Fruit fly (Drosophila melanogaster) whole organism, embryonic: ENCODE data around the gene CG13053.
A peak's percentile ranks its signal among the peaks of the same experiment; 100 is the strongest.

Source experiments
- Atf-2 ChIP-seq: fragments of 200-800 bp; sonication (Bioruptor generic); optimal IDR thresholded peaks from 2 replicates; lab custom pipeline; 2016; ENCODE audit warnings: missing biosample characterization, missing genetic modification characterization
- BEAF-32 ChIP-seq: fragments of 200-800 bp; sonication (Bioruptor generic); optimal IDR thresholded peaks from 3 replicates; lab custom pipeline; 2017; ENCODE audit warnings: missing biosample characterization, missing genetic modification characterization, mild to moderate bottlenecking, moderate library complexity, missing genetic modification reagents
- CG10209 ChIP-seq: fragments of 200-800 bp; sonication (Bioruptor generic); optimal IDR thresholded peaks from 3 replicates; lab custom pipeline; 2017; ENCODE audit warnings: missing biosample characterization, mild to moderate bottlenecking, missing genetic modification characterization, missing genetic modification reagents
- CG10979 ChIP-seq: fragments of 200-800 bp; sonication (Bioruptor generic); optimal IDR thresholded peaks from 2 replicates; lab custom pipeline; 2018; ENCODE audit warnings: missing biosample characterization, mild to moderate bottlenecking, missing genetic modification characterization, moderate library complexity
- CG11696 ChIP-seq: fragments of 200-800 bp; sonication (Bioruptor generic); IDR thresholded peaks from 2 replicates; pipeline ENCODE4 v1.3.6; 2022; ENCODE audit warnings: missing biosample characterization, missing genetic modification characterization
- CG12942 ChIP-seq: fragments of 200-800 bp; sonication (Bioruptor generic); optimal IDR thresholded peaks from 3 replicates; lab custom pipeline; 2016; ENCODE audit warnings: missing biosample characterization, missing genetic modification characterization
- CG15269 ChIP-seq: fragments of 200-800 bp; sonication (Bioruptor generic); optimal IDR thresholded peaks from 2 replicates; lab custom pipeline; 2018; ENCODE audit warnings: missing biosample characterization, mild to moderate bottlenecking, missing genetic modification characterization, moderate library complexity
- CG15601 ChIP-seq: fragments of 200-800 bp; sonication (Bioruptor generic); optimal IDR thresholded peaks from 3 replicates; lab custom pipeline; 2019; ENCODE audit warnings: missing biosample characterization, mild to moderate bottlenecking, missing genetic modification characterization, moderate library complexity
- CG1603 ChIP-seq: fragments of 200-800 bp; sonication (Bioruptor generic); optimal IDR thresholded peaks from 2 replicates; lab custom pipeline; 2019; ENCODE audit warnings: missing biosample characterization, mild to moderate bottlenecking, missing genetic modification characterization, moderate library complexity
- CG16863 ChIP-seq: fragments of 200-800 bp; sonication (Bioruptor generic); optimal IDR thresholded peaks from 3 replicates; lab custom pipeline; 2016; ENCODE audit warnings: missing biosample characterization, missing genetic modification characterization
- CG32532 ChIP-seq: fragments of 200-800 bp; sonication (Bioruptor generic); IDR thresholded peaks from 2 replicates; pipeline ENCODE4 v1.3.6; 2022; ENCODE audit warnings: missing biosample characterization, missing genetic modification characterization
- CG5180 ChIP-seq: fragments of 200-800 bp; sonication (Bioruptor generic); optimal IDR thresholded peaks from 3 replicates; lab custom pipeline; 2017; ENCODE audit warnings: missing biosample characterization, missing genetic modification characterization, mild to moderate bottlenecking, moderate library complexity, missing genetic modification reagents
- CG6683 ChIP-seq: fragments of 200-800 bp; sonication (Bioruptor generic); optimal IDR thresholded peaks from 2 replicates; lab custom pipeline; 2017; ENCODE audit warnings: missing biosample characterization, mild to moderate bottlenecking, missing genetic modification characterization, missing genetic modification reagents
- CG6813 ChIP-seq: fragments of 200-800 bp; sonication (Bioruptor generic); optimal IDR thresholded peaks from 2 replicates; lab custom pipeline; 2017; ENCODE audit warnings: missing biosample characterization, missing genetic modification characterization, mild to moderate bottlenecking, moderate library complexity, missing genetic modification reagents
- CG7556 ChIP-seq: fragments of 200-800 bp; sonication (Bioruptor generic); optimal IDR thresholded peaks from 2 replicates; lab custom pipeline; 2017; ENCODE audit warnings: missing biosample characterization, mild to moderate bottlenecking, missing genetic modification characterization
- Dbx ChIP-seq: fragments of 200-800 bp; sonication (Bioruptor generic); IDR thresholded peaks from 3 replicates; pipeline ENCODE4 v1.3.6; 2022; ENCODE audit warnings: missing biosample characterization, missing genetic modification characterization
- Dfd ChIP-seq, 2 experiments: fragments of >200 bp; optimal IDR thresholded peaks; 2 replicates each; lab custom pipeline; 2017; ENCODE audit warnings: missing biosample characterization in 2 of 2, missing genetic modification characterization in 2 of 2
- E2f2 ChIP-seq: fragments of 200-800 bp; sonication (Bioruptor generic); IDR thresholded peaks from 2 replicates; pipeline ENCODE4 v1.3.6; 2022; ENCODE audit warnings: missing biosample characterization, missing genetic modification characterization
- H15 ChIP-seq: fragments of 200-800 bp; sonication (Bioruptor generic); IDR thresholded peaks from 3 replicates; pipeline ENCODE4 v1.3.6; 2022; ENCODE audit warnings: missing biosample characterization, missing genetic modification characterization
- Hmr ChIP-seq: fragments of 200-800 bp; sonication (Bioruptor generic); optimal IDR thresholded peaks from 3 replicates; lab custom pipeline; 2017; ENCODE audit warnings: mild to moderate bottlenecking, missing biosample characterization, missing genetic modification reagents, missing genetic modification characterization
- Hsf ChIP-seq: fragments of 200-800 bp; sonication (Bioruptor generic); optimal IDR thresholded peaks from 3 replicates; lab custom pipeline; 2016; ENCODE audit warnings: missing biosample characterization, missing genetic modification characterization
- MBD-R2 ChIP-seq: fragments of 200-800 bp; sonication (Bioruptor generic); IDR thresholded peaks from 2 replicates; pipeline ENCODE4 v1.3.6; 2022; ENCODE audit warnings: missing biosample characterization, missing genetic modification characterization
- MESR4 ChIP-seq: fragments of 200-800 bp; sonication (Bioruptor generic); optimal IDR thresholded peaks from 2 replicates; lab custom pipeline; 2018; ENCODE audit warnings: missing biosample characterization, mild to moderate bottlenecking, missing genetic modification characterization, moderate library complexity
- Mes4 ChIP-seq: fragments of 200-800 bp; sonication (Bioruptor generic); optimal IDR thresholded peaks from 2 replicates; lab custom pipeline; 2016; ENCODE audit warnings: missing biosample characterization, missing genetic modification characterization
- Sox100B ChIP-seq: fragments of 200-800 bp; sonication (Bioruptor generic); optimal IDR thresholded peaks from 3 replicates; lab custom pipeline; 2018; ENCODE audit warnings: missing biosample characterization, mild to moderate bottlenecking, missing genetic modification characterization
- Usf ChIP-seq: fragments of 200-800 bp; sonication (Bioruptor generic); optimal IDR thresholded peaks from 2 replicates; lab custom pipeline; 2017; ENCODE audit warnings: missing genotype, missing biosample characterization, missing genetic modification characterization
- ap ChIP-seq: fragments of 200-800 bp; sonication (Bioruptor generic); IDR thresholded peaks from 2 replicates; pipeline ENCODE4 v1.3.6; 2022; ENCODE audit warnings: missing biosample characterization, missing genetic modification characterization
- disco-r ChIP-seq: fragments of 200-800 bp; sonication (Bioruptor generic); optimal IDR thresholded peaks from 2 replicates; lab custom pipeline; 2016; ENCODE audit warnings: missing biosample characterization, missing genetic modification characterization
- dpn ChIP-seq, 2 experiments: fragments of 200-800 bp; sonication (Bioruptor generic); optimal IDR thresholded peaks; 3 replicates each; lab custom pipeline; 2016; ENCODE audit warnings: missing biosample characterization in 2 of 2, missing genetic modification characterization in 2 of 2
- ewg ChIP-seq: fragments of 200-800 bp; sonication (Bioruptor generic); optimal IDR thresholded peaks from 3 replicates; lab custom pipeline; 2017; ENCODE audit warnings: mild to moderate bottlenecking, missing biosample characterization, missing genetic modification reagents, missing genetic modification characterization
- ftz-f1 ChIP-seq: fragments of 200-800 bp; sonication (Bioruptor generic); optimal IDR thresholded peaks from 2 replicates; lab custom pipeline; 2016; ENCODE audit warnings: missing biosample characterization, missing genetic modification characterization
- gem ChIP-seq: fragments of 200-800 bp; sonication (Bioruptor generic); optimal IDR thresholded peaks from 2 replicates; lab custom pipeline; 2019; ENCODE audit warnings: missing biosample characterization, mild to moderate bottlenecking, missing genetic modification characterization, moderate library complexity
- gsb-n ChIP-seq: fragments of 200-800 bp; sonication (Bioruptor generic); optimal IDR thresholded peaks from 3 replicates; lab custom pipeline; 2018; ENCODE audit warnings: missing biosample characterization, mild to moderate bottlenecking, missing genetic modification characterization
- gt ChIP-seq: fragments of 200-800 bp; sonication (Bioruptor generic); IDR thresholded peaks from 2 replicates; pipeline ENCODE4 v1.3.6; 2022; ENCODE audit warnings: missing biosample characterization, missing genetic modification characterization
- h ChIP-seq: fragments of >200 bp; optimal IDR thresholded peaks from 2 replicates; lab custom pipeline; 2017
- ken ChIP-seq: fragments of 200-800 bp; sonication (Bioruptor generic); IDR thresholded peaks from 3 replicates; pipeline ENCODE4 v1.3.6; 2022; ENCODE audit warnings: missing biosample characterization, missing genetic modification characterization
- klu ChIP-seq: fragments of 200-800 bp; sonication (Bioruptor generic); IDR thresholded peaks from 2 replicates; pipeline ENCODE4 v1.3.6; 2022; ENCODE audit warnings: missing biosample characterization, missing genetic modification characterization
- lab ChIP-seq: fragments of 200-800 bp; sonication (Bioruptor generic); optimal IDR thresholded peaks from 3 replicates; lab custom pipeline; 2017; ENCODE audit warnings: missing biosample characterization, missing genetic modification characterization, mild to moderate bottlenecking, moderate library complexity, missing genetic modification reagents
- nerfin-2 ChIP-seq: fragments of 200-800 bp; sonication (Bioruptor generic); IDR thresholded peaks from 2 replicates; pipeline ENCODE4 v1.3.6; 2022; ENCODE audit warnings: missing biosample characterization, missing genetic modification characterization; ENCODE audit not compliant: partially characterized antibody
- nom ChIP-seq: fragments of 200-800 bp; sonication (Bioruptor generic); optimal IDR thresholded peaks from 2 replicates; lab custom pipeline; 2017; ENCODE audit warnings: missing biosample characterization, missing genetic modification characterization, mild to moderate bottlenecking, moderate library complexity, missing genetic modification reagents
- oc ChIP-seq: fragments of 200-800 bp; sonication (Bioruptor generic); optimal IDR thresholded peaks from 2 replicates; lab custom pipeline; 2018; ENCODE audit warnings: missing biosample characterization, mild to moderate bottlenecking, missing genetic modification characterization, moderate library complexity
- otp ChIP-seq: fragments of 200-800 bp; sonication (Bioruptor generic); IDR thresholded peaks from 3 replicates; pipeline ENCODE4, ENCODE4 v1.3.6; 2022; ENCODE audit warnings: missing biosample characterization, missing genetic modification characterization
- repo ChIP-seq: fragments of 200-800 bp; sonication (Bioruptor generic); optimal IDR thresholded peaks from 2 replicates; lab custom pipeline; 2016; ENCODE audit warnings: missing biosample characterization, missing genetic modification characterization
- scrt ChIP-seq: fragments of 200-800 bp; sonication (Bioruptor generic); optimal IDR thresholded peaks from 2 replicates; lab custom pipeline; 2018; ENCODE audit warnings: missing biosample characterization, mild to moderate bottlenecking, missing genetic modification characterization, moderate library complexity
- sd ChIP-seq: fragments of 200-800 bp; sonication (Bioruptor generic); optimal IDR thresholded peaks from 3 replicates; lab custom pipeline; 2018; ENCODE audit warnings: missing biosample characterization, mild to moderate bottlenecking, missing genetic modification characterization, moderate library complexity
- ssp ChIP-seq: fragments of 200-800 bp; sonication (Bioruptor generic); IDR thresholded peaks from 2 replicates; pipeline ENCODE4 v1.3.6; 2022; ENCODE audit warnings: missing biosample characterization, missing genetic modification characterization
- tap ChIP-seq: fragments of 200-800 bp; optimal IDR thresholded peaks from 3 replicates; lab custom pipeline; 2019; ENCODE audit warnings: missing biosample characterization, mild to moderate bottlenecking, missing genetic modification characterization, moderate library complexity
- tin ChIP-seq: fragments of 200-800 bp; sonication (Bioruptor generic); optimal IDR thresholded peaks from 3 replicates; lab custom pipeline; 2016; ENCODE audit warnings: missing biosample characterization, missing genetic modification characterization
- unpg ChIP-seq: fragments of 200-800 bp; sonication (Bioruptor generic); optimal IDR thresholded peaks from 3 replicates; lab custom pipeline; 2018; ENCODE audit warnings: missing biosample characterization, mild to moderate bottlenecking, missing genetic modification characterization, moderate library complexity
- zen2 ChIP-seq: fragments of 200-800 bp; sonication (Bioruptor generic); IDR thresholded peaks from 3 replicates; pipeline ENCODE4 v1.3.6; 2022; ENCODE audit warnings: missing biosample characterization, missing genetic modification characterization; ENCODE audit not compliant: partially characterized antibody

CG13053 gene

DNA sequence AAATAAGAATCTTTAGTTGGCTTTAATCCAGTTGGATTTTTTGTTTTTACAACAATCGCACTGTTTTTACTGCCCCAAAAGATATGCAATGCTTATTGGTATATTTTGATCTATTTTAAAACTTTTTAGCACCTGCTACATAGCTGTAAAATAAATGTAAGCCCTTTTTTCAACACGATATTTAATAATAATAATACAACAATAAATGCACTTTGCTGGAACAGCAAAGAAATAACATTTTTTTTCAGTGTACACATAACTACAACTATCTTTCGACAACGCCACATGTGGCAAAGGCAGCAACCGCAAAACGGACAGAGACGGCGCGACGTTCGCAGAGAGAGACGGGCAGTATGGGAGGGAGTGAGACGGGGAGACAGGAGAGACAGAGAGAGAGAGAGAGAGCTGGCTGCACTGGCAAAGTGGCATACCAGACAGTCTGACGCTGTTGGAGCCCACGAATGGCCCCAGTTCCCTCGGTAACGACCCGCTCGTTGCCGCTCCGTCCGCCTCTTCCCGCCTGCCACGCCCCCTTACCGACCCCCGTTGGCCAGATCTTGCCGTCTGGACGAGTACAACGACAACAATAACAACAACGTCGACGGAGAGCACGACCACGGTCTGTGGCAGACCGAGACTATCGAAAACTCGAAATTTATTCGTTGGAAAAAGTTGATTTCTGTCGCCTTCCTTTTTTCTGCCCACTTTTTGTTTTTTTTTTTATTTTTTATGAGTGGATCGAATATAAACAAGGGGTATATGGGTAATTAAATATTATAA is 48.2 kb downstream of the CG13053 start (continued):
- no peak for TF ChIP-seq dpn (GFP tag; optimal IDR thresholded peaks at IDR 0.05; lab: Kevin White, UChicago)
- TF ChIP-seq BEAF-32 (GFP tag; lab: Kevin White, UChicago), result no peak
- no peak for TF ChIP-seq ewg
- no peak for TF ChIP-seq oc
- TF ChIP-seq ssp, result no peak
- TF ChIP-seq zen2 (GFP tag; lab: Robert Waterston, UW), result no peak
- TF ChIP-seq gem, result peak; percentile 60
- TF ChIP-seq MBD-R2 (GFP tag; lab: Robert Waterston, UW), result 0 out of 2 replicates have a peak, but pooled peaks have one; percentile 6
- TF ChIP-seq CG12942 (GFP tag; lab: Kevin White, UChicago), result no peak
- TF ChIP-seq CG6683 (GFP tag; lab: Kevin White, UChicago), result no peak
- peak; percentile 56 for TF ChIP-seq CG7556 (GFP tag; lab: Kevin White, UChicago)
- TF ChIP-seq nerfin-2 (GFP tag; lab: Robert Waterston, UW), result no peak
- 0 out of 2 replicates have a peak, but pooled peaks have one; percentile 30 for TF ChIP-seq CG32532 (GFP tag; lab: Robert Waterston, UW)
- TF ChIP-seq sd (tag; lab: Kevin White, UChicago), result peak; percentile 23
- peak; percentile 19 for TF ChIP-seq unpg (GFP tag; lab: Kevin White, UChicago)
- TF ChIP-seq tin, result no peak
- TF ChIP-seq gsb-n (tag; lab: Kevin White, UChicago), result no peak
- no peak for TF ChIP-seq CG10209 (GFP tag; lab: Kevin White, UChicago)
- no peak for TF ChIP-seq Dbx
- no peak for TF ChIP-seq ap (GFP tag; lab: Robert Waterston, UW)
- TF ChIP-seq Sox100B, result peak; percentile 25
- TF ChIP-seq h (lab: Kevin White, UChicago), result no peak
- TF ChIP-seq CG10979 (tag; lab: Kevin White, UChicago), result peak; percentile 8
- no peak for TF ChIP-seq otp (GFP tag; lab: Robert Waterston, UW)
- no peak for TF ChIP-seq CG15269 (tag; lab: Kevin White, UChicago)
- no peak for TF ChIP-seq CG15601 (tag; lab: Kevin White, UChicago)
- TF ChIP-seq Usf (GFP tag; lab: Kevin White, UChicago), result no peak
- no peak for TF ChIP-seq ken (GFP tag; lab: Robert Waterston, UW)
- TF ChIP-seq CG6813, result no peak
- TF ChIP-seq Hmr (GFP tag; lab: Kevin White, UChicago), result no peak
- TF ChIP-seq CG11696 (GFP tag; lab: Robert Waterston, UW), result no peak
- no peak for TF ChIP-seq Dfd (GFP tag; optimal IDR thresholded peaks at IDR 0.05; lab: Kevin White, UChicago)
- no peak for TF ChIP-seq H15 (GFP tag; lab: Robert Waterston, UW)
- no peak for TF ChIP-seq CG5180 (GFP tag; lab: Kevin White, UChicago)
- TF ChIP-seq CG16863 (GFP tag; lab: Kevin White, UChicago), result no peak
- no peak for TF ChIP-seq nom (GFP tag; lab: Kevin White, UChicago)
- TF ChIP-seq Hsf, result no peak
- TF ChIP-seq ftz-f1, result no peak
- TF ChIP-seq repo (GFP tag; lab: Kevin White, UChicago), result no peak
- no peak for TF ChIP-seq disco-r
- TF ChIP-seq MESR4 (GFP tag; lab: Kevin White, UChicago), result no peak
- TF ChIP-seq klu (GFP tag; lab: Robert Waterston, UW), result no peak
- TF ChIP-seq lab (GFP tag; lab: Kevin White, UChicago), result no peak
- TF ChIP-seq CG1603, result no peak
- TF ChIP-seq Mes4 (GFP tag; lab: Kevin White, UChicago), result no peak
- TF ChIP-seq tap (tag; lab: Kevin White, UChicago), result no peak
- TF ChIP-seq scrt (GFP tag; lab: Kevin White, UChicago), result no peak
- no peak for TF ChIP-seq E2f2 (GFP tag; lab: Robert Waterston, UW)
- no peak for TF ChIP-seq Atf-2 (GFP tag; lab: Kevin White, UChicago)
- TF ChIP-seq gt, result no peak
